Worm (Caenorhabditis elegans): ENCODE measurements around the gene ndub-5.

Gene ndub-5

ce11 chrII:5660155-5660554 is 31.0 kb downstream of the ndub-5 start:
- TF ChIP-seq tbx-11 (GFP tag; IDR thresholded peaks at IDR 0.05) = no peak
- no peak for TF ChIP-seq ets-7 (tag; optimal IDR thresholded peaks at IDR 0.05)
- no peak for TF ChIP-seq ceh-36 (tag; optimal IDR thresholded peaks at IDR 0.05)
- no peak for TF ChIP-seq hmbx-1 (tag; optimal IDR thresholded peaks at IDR 0.05)
- TF ChIP-seq scrt-1 (GFP tag; IDR thresholded peaks at IDR 0.05) = no peak
- TF ChIP-seq tbx-37 (GFP tag; conservative IDR thresholded peaks at IDR 0.05) = no peak
- no peak for TF ChIP-seq B0310.2 (tag; optimal IDR thresholded peaks at IDR 0.05)
- no peak for TF ChIP-seq ama-1 (optimal IDR thresholded peaks at IDR 0.05)
- no peak for TF ChIP-seq pes-1 (GFP tag; IDR thresholded peaks at IDR 0.05)
- no peak for TF ChIP-seq hmg-4 (GFP tag; optimal IDR thresholded peaks at IDR 0.05)
- TF ChIP-seq ceh-13 (GFP tag; optimal IDR thresholded peaks at IDR 0.05) = no peak
- TF ChIP-seq hnd-1 (tag; optimal IDR thresholded peaks at IDR 0.05) = no peak
- TF ChIP-seq F13C5.2 (tag; optimal IDR thresholded peaks at IDR 0.05) = no peak
- no peak for TF ChIP-seq flt-1 (GFP tag; IDR thresholded peaks at IDR 0.05)
- TF ChIP-seq tra-4 (tag; optimal IDR thresholded peaks at IDR 0.05) = no peak
- TF ChIP-seq aly-1 (tag; optimal IDR thresholded peaks at IDR 0.05) = no peak
- TF ChIP-seq sea-1 (GFP tag; conservative IDR thresholded peaks at IDR 0.05) = no peak

ce11 chrII:5659675-5660074 is 31.5 kb downstream of the ndub-5 start, which contains the start of gene fut-3:
TSS of gene fut-3 (minus strand) at chrII:5659775.
- TF ChIP-seq tbx-11 (GFP tag; IDR thresholded peaks at IDR 0.05) (no peak), sea-1 (GFP tag; conservative IDR thresholded peaks at IDR 0.05) (no peak), B0310.2 (tag; optimal IDR thresholded peaks at IDR 0.05) (no peak), pes-1 (GFP tag; IDR thresholded peaks at IDR 0.05) (no peak), tra-4 (tag; optimal IDR thresholded peaks at IDR 0.05) (no peak), tbx-37 (GFP tag; conservative IDR thresholded peaks at IDR 0.05) (no peak), F13C5.2 (tag; optimal IDR thresholded peaks at IDR 0.05) (no peak)

ce11 chrII:5654215-5654614 is 36.9 kb downstream of the ndub-5 start, which contains the start of gene F59E12.1:
TSS of gene F59E12.1 (plus strand) at chrII:5654515.
- no peak for TF ChIP-seq sea-1 (GFP tag; conservative IDR thresholded peaks at IDR 0.05)
- TF ChIP-seq tbx-37 (GFP tag; conservative IDR thresholded peaks at IDR 0.05) = no peak
- no peak for TF ChIP-seq pes-1 (GFP tag; IDR thresholded peaks at IDR 0.05)
- TF ChIP-seq tra-4 (tag; optimal IDR thresholded peaks at IDR 0.05) = no peak
- no peak for TF ChIP-seq hmg-4 (GFP tag; optimal IDR thresholded peaks at IDR 0.05)
- no peak for TF ChIP-seq scrt-1 (GFP tag; IDR thresholded peaks at IDR 0.05)
- TF ChIP-seq aly-1 (tag; optimal IDR thresholded peaks at IDR 0.05) = no peak
- no peak for TF ChIP-seq hmbx-1 (tag; optimal IDR thresholded peaks at IDR 0.05)
- no peak for TF ChIP-seq B0310.2 (tag; optimal IDR thresholded peaks at IDR 0.05)
- TF ChIP-seq ama-1 (optimal IDR thresholded peaks at IDR 0.05) = no peak
- TF ChIP-seq ets-7 (tag; optimal IDR thresholded peaks at IDR 0.05) = no peak
- no peak for TF ChIP-seq ceh-13 (GFP tag; optimal IDR thresholded peaks at IDR 0.05)
- no peak for TF ChIP-seq F13C5.2 (tag; optimal IDR thresholded peaks at IDR 0.05)
- no peak for TF ChIP-seq tbx-11 (GFP tag; IDR thresholded peaks at IDR 0.05)
- no peak for TF ChIP-seq ceh-36 (tag; optimal IDR thresholded peaks at IDR 0.05)
- TF ChIP-seq hnd-1 (tag; optimal IDR thresholded peaks at IDR 0.05) = no peak

- TF ChIP-seq tbx-37 (GFP tag; conservative IDR thresholded peaks at IDR 0.05) = no peak
- no peak for TF ChIP-seq tbx-11 (GFP tag; IDR thresholded peaks at IDR 0.05)
- no peak for TF ChIP-seq hmbx-1 (tag; optimal IDR thresholded peaks at IDR 0.05)
- TF ChIP-seq scrt-1 (GFP tag; IDR thresholded peaks at IDR 0.05) = no peak
- TF ChIP-seq B0310.2 (tag; optimal IDR thresholded peaks at IDR 0.05) = no peak
- no peak for TF ChIP-seq F13C5.2 (tag; optimal IDR thresholded peaks at IDR 0.05)
- TF ChIP-seq ceh-13 (GFP tag; optimal IDR thresholded peaks at IDR 0.05) = no peak
- no peak for TF ChIP-seq ama-1 (optimal IDR thresholded peaks at IDR 0.05)
- no peak for TF ChIP-seq ceh-36 (tag; optimal IDR thresholded peaks at IDR 0.05)
- TF ChIP-seq tra-4 (tag; optimal IDR thresholded peaks at IDR 0.05) = no peak
- no peak for TF ChIP-seq aly-1 (tag; optimal IDR thresholded peaks at IDR 0.05)
- no peak for TF ChIP-seq pes-1 (GFP tag; IDR thresholded peaks at IDR 0.05)
- no peak for TF ChIP-seq hnd-1 (tag; optimal IDR thresholded peaks at IDR 0.05)
- no peak for TF ChIP-seq sea-1 (GFP tag; conservative IDR thresholded peaks at IDR 0.05)
- no peak for TF ChIP-seq ets-7 (tag; optimal IDR thresholded peaks at IDR 0.05)
- no peak for TF ChIP-seq flt-1 (GFP tag; IDR thresholded peaks at IDR 0.05)
Observed at ce11 chrII:5652334-5652733, 38.8 kb downstream of the ndub-5 start, which contains the start of gene bli-2. TSS of gene bli-2 (minus strand) at chrII:5652434.

ce11 chrII:5651426-5651825 is 39.7 kb downstream of the ndub-5 start:
- TF ChIP-seq ceh-36 (tag; optimal IDR thresholded peaks at IDR 0.05) (no peak), aly-1 (tag; optimal IDR thresholded peaks at IDR 0.05) (peak; percentile 16)

- TF ChIP-seq hnd-1 (tag; optimal IDR thresholded peaks at IDR 0.05) (no peak), F13C5.2 (tag; optimal IDR thresholded peaks at IDR 0.05) (peak; percentile 16), tbx-11 (GFP tag; IDR thresholded peaks at IDR 0.05) (no peak), B0310.2 (tag; optimal IDR thresholded peaks at IDR 0.05) (no peak), ceh-36 (tag; optimal IDR thresholded peaks at IDR 0.05) (no peak), aly-1 (tag; optimal IDR thresholded peaks at IDR 0.05) (no peak), pes-1 (GFP tag; IDR thresholded peaks at IDR 0.05) (peak; percentile 59; the same call in 1 of the 2 replicates), tbx-37 (GFP tag; conservative IDR thresholded peaks at IDR 0.05) (peak; percentile 59)
Observed at ce11 chrII:5649236-5650004, 41.7 kb downstream of the ndub-5 start, which contains the start of the genes sam-4, F59E12.17 and zyg-1. TSS of gene sam-4 (minus strand) at chrII:5649286. TSS of gene F59E12.17 (minus strand) at chrII:5649470. TSS of gene zyg-1 (plus strand) at chrII:5649748.

ce11 chrII:5648272-5648671 is 42.9 kb downstream of the ndub-5 start, which contains the start of gene ddl-1:
TSS of gene ddl-1 (minus strand) at chrII:5648372.
- no peak for TF ChIP-seq flt-1 (GFP tag; IDR thresholded peaks at IDR 0.05)
- TF ChIP-seq tbx-37 (GFP tag; conservative IDR thresholded peaks at IDR 0.05) = no peak
- TF ChIP-seq ceh-13 (GFP tag; optimal IDR thresholded peaks at IDR 0.05) = no peak
- TF ChIP-seq tbx-11 (GFP tag; IDR thresholded peaks at IDR 0.05) = no peak
- no peak for TF ChIP-seq hmg-4 (GFP tag; optimal IDR thresholded peaks at IDR 0.05)
- no peak for TF ChIP-seq hmbx-1 (tag; optimal IDR thresholded peaks at IDR 0.05)
- no peak for TF ChIP-seq ceh-36 (tag; optimal IDR thresholded peaks at IDR 0.05)
- TF ChIP-seq tra-4 (tag; optimal IDR thresholded peaks at IDR 0.05) = no peak
- TF ChIP-seq ama-1 (optimal IDR thresholded peaks at IDR 0.05) = no peak
- TF ChIP-seq hnd-1 (tag; optimal IDR thresholded peaks at IDR 0.05) = no peak
- TF ChIP-seq F13C5.2 (tag; optimal IDR thresholded peaks at IDR 0.05) = no peak
- no peak for TF ChIP-seq aly-1 (tag; optimal IDR thresholded peaks at IDR 0.05)
- no peak for TF ChIP-seq ets-7 (tag; optimal IDR thresholded peaks at IDR 0.05)
- no peak for TF ChIP-seq B0310.2 (tag; optimal IDR thresholded peaks at IDR 0.05)
- no peak for TF ChIP-seq scrt-1 (GFP tag; IDR thresholded peaks at IDR 0.05)
- TF ChIP-seq pes-1 (GFP tag; IDR thresholded peaks at IDR 0.05) = no peak
- TF ChIP-seq sea-1 (GFP tag; conservative IDR thresholded peaks at IDR 0.05) = no peak
